Worm (Caenorhabditis elegans): ENCODE results near the gene C29F7.2.
A peak's percentile ranks its signal among the peaks of the same experiment; 100 is the strongest.

C29F7.2 gene

DNA sequence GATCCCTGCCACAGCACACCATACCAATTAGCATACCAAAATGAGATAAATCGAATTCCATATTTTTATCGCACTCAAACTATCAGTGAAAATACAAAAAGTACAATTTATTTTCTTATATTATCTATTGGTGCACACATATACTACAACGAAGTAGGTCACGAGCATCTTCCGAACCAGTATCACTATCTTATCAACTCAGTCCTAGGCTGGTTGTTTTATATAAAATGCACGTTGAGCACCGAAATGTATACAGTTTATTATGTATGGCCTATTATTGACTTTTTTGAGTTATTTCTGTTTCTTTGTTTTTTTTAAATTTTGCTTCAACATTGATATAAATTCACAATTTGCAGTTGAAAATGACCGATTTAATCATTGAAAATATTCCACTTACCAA is at the start of gene C29F7.2:
Gene C29F7.2 (plus strand): TSS at position 357 of the 400 bp plus-strand sequence.
- TF ChIP-seq hlh-30 (tag; optimal IDR thresholded peaks at IDR 0.05; ENCODE audit: insufficient read depth) (no peak), elt-2 (tag; optimal IDR thresholded peaks at IDR 0.05) (peak; percentile 75)

ce11 chrX:13366955-13367354 is 48.9 kb upstream of the C29F7.2 start:
- TF ChIP-seq sox-2 (GFP tag; IDR thresholded peaks at IDR 0.05) (no peak), unc-86 (tag; optimal IDR thresholded peaks at IDR 0.05) (no peak), odd-2 (tag; optimal IDR thresholded peaks at IDR 0.05) (no peak), ceh-22 (tag; optimal IDR thresholded peaks at IDR 0.05) (no peak), eyg-1 (tag; optimal IDR thresholded peaks at IDR 0.05) (no peak), ahr-1 (tag; optimal IDR thresholded peaks at IDR 0.05) (no peak), unc-3 (GFP tag; conservative IDR thresholded peaks at IDR 0.05) (no peak), unc-3 (tag; optimal IDR thresholded peaks at IDR 0.05) (no peak), ets-4 (tag; optimal IDR thresholded peaks at IDR 0.05) (no peak), ceh-6 (GFP tag; optimal IDR thresholded peaks at IDR 0.05) (no peak), Y22D7AL.16 (tag; optimal IDR thresholded peaks at IDR 0.05) (no peak), dmd-4 (tag; optimal IDR thresholded peaks at IDR 0.05; ENCODE audit: borderline replicate concordance) (no peak), ceh-18 (tag; optimal IDR thresholded peaks at IDR 0.05) (no peak), ceh-2 (tag; optimal IDR thresholded peaks at IDR 0.05) (no peak)

- TF ChIP-seq ceh-9 (tag; optimal IDR thresholded peaks at IDR 0.05): no peak
- TF ChIP-seq pros-1 (tag; optimal IDR thresholded peaks at IDR 0.05): no peak
- TF ChIP-seq ceh-14 (tag; optimal IDR thresholded peaks at IDR 0.05): no peak
- peak; percentile 14 for TF ChIP-seq elt-2 (tag; optimal IDR thresholded peaks at IDR 0.05)
- no peak for TF ChIP-seq pha-2 (tag; optimal IDR thresholded peaks at IDR 0.05)
Observed at ce11 chrX:13368283-13368682, 47.6 kb upstream of the C29F7.2 start.

ce11 chrX:13376185-13376584 is 39.7 kb upstream of the C29F7.2 start:
- no peak for TF ChIP-seq nhr-232 (tag; optimal IDR thresholded peaks at IDR 0.05)
- TF ChIP-seq madf-2 (tag; optimal IDR thresholded peaks at IDR 0.05): no peak
- no peak for TF ChIP-seq npax-4 (tag; optimal IDR thresholded peaks at IDR 0.05)
- no peak for TF ChIP-seq ceh-24 (tag; optimal IDR thresholded peaks at IDR 0.05)
- no peak for TF ChIP-seq ceh-45 (GFP tag; IDR thresholded peaks at IDR 0.05)
- no peak for TF ChIP-seq sox-4 (tag; optimal IDR thresholded peaks at IDR 0.05)

- TF ChIP-seq npax-4 (tag; optimal IDR thresholded peaks at IDR 0.05) (no peak), T23F11.4 (GFP tag; optimal IDR thresholded peaks at IDR 0.05) (no peak), Y22D7AL.16 (tag; optimal IDR thresholded peaks at IDR 0.05) (no peak), ceh-22 (tag; optimal IDR thresholded peaks at IDR 0.05) (no peak), ets-4 (tag; optimal IDR thresholded peaks at IDR 0.05) (no peak)
Observed at ce11 chrX:13376851-13377250, 39.0 kb upstream of the C29F7.2 start, which contains the start of the genes C49F8.14 and gem-1. TSS of gene C49F8.14 (minus strand) at chrX:13376949. TSS of gene gem-1 (minus strand) at chrX:13376992.

DNA sequence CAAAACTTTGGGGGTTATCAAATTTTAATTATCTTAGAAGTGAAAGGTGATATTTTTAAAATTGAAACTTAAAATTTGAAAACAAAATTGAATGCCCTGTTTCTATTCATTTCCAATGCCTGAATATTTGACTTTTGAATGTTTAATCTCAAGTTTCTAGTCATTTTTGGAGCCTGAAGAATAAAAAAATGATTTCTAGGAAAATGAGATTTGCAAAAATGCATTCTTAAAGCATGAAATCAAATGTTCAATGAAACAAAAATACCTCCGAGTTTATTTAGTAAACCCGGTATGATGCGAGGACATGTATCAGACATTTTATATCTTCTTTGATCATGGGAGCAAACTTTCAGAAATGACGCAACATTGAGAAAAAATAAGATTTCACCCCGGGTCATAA is 36.8 kb upstream of the C29F7.2 start:
- TF ChIP-seq eyg-1 (tag; optimal IDR thresholded peaks at IDR 0.05) (no peak), npax-4 (tag; optimal IDR thresholded peaks at IDR 0.05) (no peak), hlh-8 (tag; optimal IDR thresholded peaks at IDR 0.05) (no peak), ama-1 (optimal IDR thresholded peaks at IDR 0.05) (no peak), ceh-24 (tag; optimal IDR thresholded peaks at IDR 0.05) (no peak)

DNA sequence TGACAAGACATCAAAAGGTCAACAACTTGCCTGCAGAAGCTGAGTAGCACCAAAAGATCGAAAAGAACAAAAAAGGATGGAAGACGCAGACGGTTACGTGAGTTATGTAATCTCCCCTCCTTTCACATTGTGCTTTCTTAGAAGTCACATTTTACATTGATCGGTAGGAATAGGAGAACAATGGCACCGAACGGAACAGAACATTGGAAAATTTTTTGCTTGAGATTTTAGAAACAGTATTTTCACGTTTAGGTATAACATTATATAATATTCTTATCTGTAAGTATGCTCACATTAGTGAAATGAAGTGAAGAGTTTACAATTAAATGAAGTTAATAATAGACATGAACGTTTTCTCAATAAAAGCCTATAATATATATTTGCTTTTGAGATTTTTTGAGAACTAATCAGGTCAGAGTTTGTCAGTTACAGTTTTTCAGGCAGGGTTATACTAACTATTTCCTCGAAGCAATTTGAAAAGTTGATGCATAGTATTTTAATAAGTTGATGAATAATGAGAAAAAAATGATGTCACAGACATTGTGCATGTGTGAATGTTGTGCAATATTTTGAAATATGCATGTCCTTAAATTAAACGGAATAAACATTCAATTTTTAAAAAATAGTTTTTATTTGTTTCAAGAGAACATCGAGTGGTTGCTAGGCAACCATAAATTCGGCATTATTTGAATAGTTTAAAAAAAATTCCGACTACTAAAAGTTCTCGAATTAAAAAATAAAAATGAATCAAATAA is 34.7 kb upstream of the C29F7.2 start:
- TF ChIP-seq ceh-24 (tag; optimal IDR thresholded peaks at IDR 0.05) (no peak), hlh-30 (tag; optimal IDR thresholded peaks at IDR 0.05; ENCODE audit: insufficient read depth) (no peak), hlh-15 (tag; optimal IDR thresholded peaks at IDR 0.05) (no peak), lim-6 (tag; optimal IDR thresholded peaks at IDR 0.05) (no peak), Y22D7AL.16 (tag; optimal IDR thresholded peaks at IDR 0.05) (no peak), fkh-6 (tag; optimal IDR thresholded peaks at IDR 0.05) (no peak), tbx-7 (tag; optimal IDR thresholded peaks at IDR 0.05) (no peak), fax-1 (tag; optimal IDR thresholded peaks at IDR 0.05) (no peak), ceh-6 (GFP tag; optimal IDR thresholded peaks at IDR 0.05) (no peak), ama-1 (optimal IDR thresholded peaks at IDR 0.05) (no peak), pat-9 (tag; optimal IDR thresholded peaks at IDR 0.05) (no peak), fkh-10 (GFP tag; optimal IDR thresholded peaks at IDR 0.05) (no peak), pros-1 (tag; optimal IDR thresholded peaks at IDR 0.05) (no peak)
